Worm (Caenorhabditis elegans): ENCODE results near the gene smim-14.

The smim-14 gene

ce11 chrIII:3456226-3456625, 13.3 kb downstream of the smim-14 start (continued):
- TF ChIP-seq nhr-41 (GFP tag; IDR thresholded peaks at IDR 0.05): 0 out of 2 replicates have a peak, but pooled peaks have one; percentile 15
- peak; percentile 83 for TF ChIP-seq Y48G9A.11 (GFP tag; IDR thresholded peaks at IDR 0.05)
- peak in 1 of 2 experiments; percentile 64 for TF ChIP-seq ZK546.5 (tag; optimal IDR thresholded peaks at IDR 0.05)
- peak; percentile 78 to 87 for TF ChIP-seq hif-1 (tag; optimal IDR thresholded peaks at IDR 0.05)
- TF ChIP-seq dmd-6 (GFP tag; IDR thresholded peaks at IDR 0.05): peak; percentile 98
- peak; percentile 98 for TF ChIP-seq mes-2 (tag; optimal IDR thresholded peaks at IDR 0.05; ENCODE audit: poor library complexity, severe bottlenecking)
- peak; percentile 97 for TF ChIP-seq zfp-3 (GFP tag; conservative IDR thresholded peaks at IDR 0.05)
- peak; percentile 57 to 89 for TF ChIP-seq mdl-1 (tag; optimal IDR thresholded peaks at IDR 0.05)
- peak; percentile 97 for TF ChIP-seq nhr-11 (tag; optimal IDR thresholded peaks at IDR 0.05)
- TF ChIP-seq lsy-2 (tag; optimal IDR thresholded peaks at IDR 0.05): peak; percentile 98 to 100
- peak; percentile 73 for TF ChIP-seq nhr-237 (tag; optimal IDR thresholded peaks at IDR 0.05)
- TF ChIP-seq nhr-28 (tag; optimal IDR thresholded peaks at IDR 0.05): peak; percentile 96
- peak; percentile 76 for TF ChIP-seq unc-130 (GFP tag; optimal IDR thresholded peaks at IDR 0.05)
- TF ChIP-seq ceh-20 (GFP tag; IDR thresholded peaks at IDR 0.05): peak; percentile 98
- TF ChIP-seq daf-8 (GFP tag; IDR thresholded peaks at IDR 0.05): no peak
- TF ChIP-seq ctbp-1 (GFP tag; IDR thresholded peaks at IDR 0.05): peak; percentile 95
- TF ChIP-seq zip-2 (tag; optimal IDR thresholded peaks at IDR 0.05): peak; percentile 89
- peak; percentile 96 for TF ChIP-seq D1046.2 (GFP tag; IDR thresholded peaks at IDR 0.05)
- peak; percentile 63 for TF ChIP-seq nhr-10 (tag; optimal IDR thresholded peaks at IDR 0.05)
- TF ChIP-seq ZK337.2 (GFP tag; IDR thresholded peaks at IDR 0.05): peak; percentile 91
- TF ChIP-seq snpc-4 (tag; optimal IDR thresholded peaks at IDR 0.05): no peak
- peak; percentile 96 for TF ChIP-seq fkh-10 (GFP tag; optimal IDR thresholded peaks at IDR 0.05)
- TF ChIP-seq tra-1 (GFP tag; IDR thresholded peaks at IDR 0.05): peak; percentile 95
- TF ChIP-seq lin-38 (GFP tag; IDR thresholded peaks at IDR 0.05): peak; percentile 100
- peak; percentile 72 to 82; a peak in 2 of 4 replicates for TF ChIP-seq madf-5 (GFP tag; IDR thresholded peaks at IDR 0.05)
- TF ChIP-seq dpl-1 (GFP tag; optimal IDR thresholded peaks at IDR 0.05): peak; percentile 97
- TF ChIP-seq ztf-7 (tag; optimal IDR thresholded peaks at IDR 0.05): peak; percentile 74
- TF ChIP-seq ama-1 (optimal IDR thresholded peaks at IDR 0.05): peak; percentile 60
- TF ChIP-seq spr-3 (GFP tag; optimal IDR thresholded peaks at IDR 0.05): peak; percentile 87
- peak; percentile 84 for TF ChIP-seq ces-1 (GFP tag; optimal IDR thresholded peaks at IDR 0.05)
- peak; percentile 92 for TF ChIP-seq lin-15B (tag; optimal IDR thresholded peaks at IDR 0.05)
- peak; percentile 98 for TF ChIP-seq T26A8.4 (GFP tag; IDR thresholded peaks at IDR 0.05)
- TF ChIP-seq jun-1 (tag; optimal IDR thresholded peaks at IDR 0.05): peak; percentile 95
- TF ChIP-seq mdt-29 (GFP tag; IDR thresholded peaks at IDR 0.05): peak; percentile 95
- no peak for TF ChIP-seq daf-12 (tag; optimal IDR thresholded peaks at IDR 0.05)
- no peak for TF ChIP-seq F26F4.8 (GFP tag; conservative IDR thresholded peaks at IDR 0.05)
- TF ChIP-seq attf-4 (tag; optimal IDR thresholded peaks at IDR 0.05): no peak
- peak; percentile 73 for TF ChIP-seq lin-39 (tag; optimal IDR thresholded peaks at IDR 0.05)
- no peak for TF ChIP-seq nhr-111 (GFP tag; optimal IDR thresholded peaks at IDR 0.05)
- TF ChIP-seq snpc-1.2 (GFP tag; IDR thresholded peaks at IDR 0.05): peak; percentile 63; the same call in 1 of the 2 replicates
- peak; percentile 91 for TF ChIP-seq zfp-2 (tag; optimal IDR thresholded peaks at IDR 0.05)
- no peak for TF ChIP-seq aly-2 (tag; optimal IDR thresholded peaks at IDR 0.05)
- TF ChIP-seq arid-1 (GFP tag; conservative IDR thresholded peaks at IDR 0.05): peak; percentile 93
- peak; percentile 97 for TF ChIP-seq nhr-102 (tag; optimal IDR thresholded peaks at IDR 0.05)
- peak; percentile 97 for TF ChIP-seq hlh-11 (tag; optimal IDR thresholded peaks at IDR 0.05)
- TF ChIP-seq pqm-1 (tag; optimal IDR thresholded peaks at IDR 0.05): peak; percentile 45
- no peak for TF ChIP-seq F44E2.7 (GFP tag; IDR thresholded peaks at IDR 0.05)
- peak; percentile 87 for TF ChIP-seq vab-7 (GFP tag; IDR thresholded peaks at IDR 0.05)
- TF ChIP-seq Y75B8A.6 (GFP tag; IDR thresholded peaks at IDR 0.05): peak; percentile 71; the same call in 1 of the 2 replicates
- peak; percentile 95 for TF ChIP-seq T20F7.1 (GFP tag; optimal IDR thresholded peaks at IDR 0.05)
- peak; percentile 98 for TF ChIP-seq mep-1 (tag; optimal IDR thresholded peaks at IDR 0.05)
- TF ChIP-seq F49E8.2 (tag; optimal IDR thresholded peaks at IDR 0.05; ENCODE audit: borderline replicate concordance): peak; percentile 8

Data from whole organism, L4 larva.